Fruit fly (Drosophila melanogaster) whole organism, embryonic: ENCODE data around the gene CG13248.

Experiments used
- Atf6 ChIP-seq: fragments of 200-800 bp; sonication (Bioruptor generic); IDR thresholded peaks from 2 replicates; pipeline ENCODE4 v1.3.6; 2022; ENCODE audit warnings: missing biosample characterization, missing genetic modification characterization
- CG10431 ChIP-seq: fragments of 200-800 bp; sonication (Bioruptor generic); optimal IDR thresholded peaks from 3 replicates; lab custom pipeline; 2018; ENCODE audit warnings: missing biosample characterization, mild to moderate bottlenecking, missing genetic modification characterization
- CG11247 ChIP-seq: fragments of 200-800 bp; sonication (Bioruptor generic); IDR thresholded peaks from 2 replicates; pipeline ENCODE4 v1.3.6; 2022; ENCODE audit warnings: missing biosample characterization, missing genetic modification characterization
- CG11695 ChIP-seq: fragments of 200-800 bp; sonication (Bioruptor generic); IDR thresholded peaks from 3 replicates; pipeline ENCODE4 v1.3.6; 2022; ENCODE audit warnings: missing biosample characterization, missing genetic modification characterization
- CG12104 ChIP-seq: fragments of 200-800 bp; sonication (Bioruptor generic); optimal IDR thresholded peaks from 3 replicates; lab custom pipeline; 2016; ENCODE audit warnings: missing biosample characterization, missing genetic modification characterization
- CG12659 ChIP-seq: fragments of 200-800 bp; sonication (Bioruptor generic); optimal IDR thresholded peaks from 3 replicates; lab custom pipeline; 2017; ENCODE audit warnings: mild to moderate bottlenecking, missing biosample characterization, missing genetic modification reagents, missing genetic modification characterization
- CG14014 ChIP-seq: fragments of 200-800 bp; sonication (Bioruptor generic); IDR thresholded peaks from 2 replicates; pipeline ENCODE4 v1.3.6; 2022; ENCODE audit warnings: missing biosample characterization, missing genetic modification characterization
- CG16863 ChIP-seq: fragments of 200-800 bp; sonication (Bioruptor generic); optimal IDR thresholded peaks from 3 replicates; lab custom pipeline; 2016; ENCODE audit warnings: missing biosample characterization, missing genetic modification characterization
- CG17829 ChIP-seq: fragments of 200-800 bp; optimal IDR thresholded peaks from 2 replicates; lab custom pipeline; 2019; ENCODE audit warnings: missing biosample characterization, mild to moderate bottlenecking, missing genetic modification characterization, moderate library complexity
- CG18476 ChIP-seq: fragments of 200-800 bp; sonication (Bioruptor generic); optimal IDR thresholded peaks from 2 replicates; lab custom pipeline; 2016; ENCODE audit warnings: missing biosample characterization, mild to moderate bottlenecking, missing genetic modification characterization
- CG30403 ChIP-seq: fragments of 200-800 bp; sonication (Bioruptor generic); optimal IDR thresholded peaks from 3 replicates; lab custom pipeline; 2016; ENCODE audit warnings: missing biosample characterization, missing genetic modification characterization
- CG34224 ChIP-seq: fragments of 200-800 bp; sonication (Bioruptor generic); IDR thresholded peaks from 3 replicates; pipeline ENCODE4 v1.3.6; 2022; ENCODE audit warnings: missing biosample characterization, missing genetic modification characterization; ENCODE audit not compliant: partially characterized antibody
- CG3726 ChIP-seq: fragments of 200-800 bp; sonication (Bioruptor generic); IDR thresholded peaks from 3 replicates; pipeline ENCODE4, ENCODE4 v1.3.6; 2022; ENCODE audit warnings: missing biosample characterization, missing genetic modification characterization
- CG4282 ChIP-seq: fragments of 200-800 bp; sonication (Bioruptor generic); optimal IDR thresholded peaks from 2 replicates; lab custom pipeline; 2016; ENCODE audit warnings: missing biosample characterization, missing genetic modification characterization
- CG7372 ChIP-seq: fragments of 200-800 bp; sonication (Bioruptor generic); IDR thresholded peaks from 2 replicates; pipeline ENCODE4 v1.3.6; 2022; ENCODE audit warnings: missing biosample characterization, missing genetic modification characterization
- CG9876 ChIP-seq: fragments of 200-800 bp; sonication (Bioruptor generic); optimal IDR thresholded peaks from 2 replicates; lab custom pipeline; 2016; ENCODE audit warnings: missing biosample characterization, missing genetic modification characterization
- CG9932 ChIP-seq: fragments of 200-800 bp; sonication (Bioruptor generic); IDR thresholded peaks from 2 replicates; pipeline ENCODE4 v1.3.6; 2022; ENCODE audit warnings: missing biosample characterization, missing genetic modification characterization
- CrebB ChIP-seq: fragments of 200-800 bp; sonication (Bioruptor generic); optimal IDR thresholded peaks from 3 replicates; lab custom pipeline; 2018; ENCODE audit warnings: missing biosample characterization, mild to moderate bottlenecking, missing genetic modification characterization
- Dad ChIP-seq: fragments of 200-800 bp; sonication (Bioruptor generic); optimal IDR thresholded peaks from 3 replicates; lab custom pipeline; 2016; ENCODE audit warnings: missing biosample characterization, missing genetic modification characterization
- Dll ChIP-seq: fragments of 200-800 bp; sonication (Bioruptor generic); IDR thresholded peaks from 4 replicates; pipeline ENCODE4 v1.3.6; 2022; ENCODE audit warnings: missing biosample characterization, missing genetic modification characterization; ENCODE audit not compliant: partially characterized antibody
- Fer1 ChIP-seq: fragments of 200-800 bp; sonication (Bioruptor generic); optimal IDR thresholded peaks from 2 replicates; lab custom pipeline; 2017; ENCODE audit warnings: missing biosample characterization, mild to moderate bottlenecking, missing genetic modification characterization
- HLH54F ChIP-seq: fragments of 200-800 bp; sonication (Bioruptor generic); optimal IDR thresholded peaks from 3 replicates; lab custom pipeline; 2016; ENCODE audit warnings: missing biosample characterization, missing genetic modification characterization
- Lim3 ChIP-seq: fragments of 200-800 bp; sonication (Bioruptor generic); IDR thresholded peaks from 2 replicates; pipeline ENCODE4 v1.3.6; 2022; ENCODE audit warnings: missing biosample characterization, missing genetic modification characterization
- MTF-1 ChIP-seq: fragments of 200-800 bp; sonication (Bioruptor generic); optimal IDR thresholded peaks from 2 replicates; lab custom pipeline; 2018; ENCODE audit warnings: missing biosample characterization, mild to moderate bottlenecking, missing genetic modification characterization, borderline replicate concordance
- NK7.1 ChIP-seq: fragments of 200-800 bp; sonication (Bioruptor generic); optimal IDR thresholded peaks from 3 replicates; lab custom pipeline; 2016; ENCODE audit warnings: missing biosample characterization, missing genetic modification characterization
- Oaz ChIP-seq: fragments of 200-800 bp; sonication (Bioruptor generic); IDR thresholded peaks from 2 replicates; pipeline ENCODE4 v1.3.6; 2022; ENCODE audit warnings: missing biosample characterization, missing genetic modification characterization
- Sox100B ChIP-seq: fragments of 200-800 bp; sonication (Bioruptor generic); optimal IDR thresholded peaks from 3 replicates; lab custom pipeline; 2018; ENCODE audit warnings: missing biosample characterization, mild to moderate bottlenecking, missing genetic modification characterization
- Vsx1 ChIP-seq: fragments of 200-800 bp; sonication (Bioruptor generic); optimal IDR thresholded peaks from 2 replicates; lab custom pipeline; 2017; ENCODE audit warnings: missing biosample characterization, mild to moderate bottlenecking, missing genetic modification characterization, missing genetic modification reagents
- YL-1 ChIP-seq: fragments of 200-800 bp; sonication (Bioruptor generic); optimal IDR thresholded peaks from 3 replicates; lab custom pipeline; 2017; ENCODE audit warnings: missing biosample characterization, mild to moderate bottlenecking, missing genetic modification characterization
- abd-A ChIP-seq: fragments of 200-800 bp; sonication (Bioruptor generic); optimal IDR thresholded peaks from 3 replicates; lab custom pipeline; 2019; ENCODE audit warnings: missing biosample characterization, mild to moderate bottlenecking, missing genetic modification characterization, moderate library complexity
- chinmo ChIP-seq: fragments of 200-800 bp; sonication (Bioruptor generic); IDR thresholded peaks from 4 replicates; pipeline ENCODE4 v1.3.6; 2022; ENCODE audit warnings: missing biosample characterization, missing genetic modification characterization; ENCODE audit not compliant: partially characterized antibody
- crol ChIP-seq: fragments of 200-800 bp; sonication (Bioruptor generic); IDR thresholded peaks from 2 replicates; pipeline ENCODE4 v1.3.6; 2022; ENCODE audit warnings: missing biosample characterization, missing genetic modification characterization
- crp ChIP-seq, 2 experiments: fragments of 200-800 bp; sonication (Bioruptor generic); optimal IDR thresholded peaks; 2 replicates in 1 of 2; 3 replicates in 1 of 2; lab custom pipeline; 2017; ENCODE audit warnings: missing biosample characterization in 2 of 2, missing genetic modification characterization in 2 of 2, mild to moderate bottlenecking in 1 of 2, moderate library complexity in 1 of 2
- dati ChIP-seq: fragments of 200-800 bp; sonication (Bioruptor generic); IDR thresholded peaks from 2 replicates; pipeline ENCODE4 v1.3.6; 2022; ENCODE audit warnings: missing biosample characterization, missing genetic modification characterization
- dmrt11E ChIP-seq: fragments of 200-800 bp; sonication (Bioruptor generic); optimal IDR thresholded peaks from 3 replicates; lab custom pipeline; 2018; ENCODE audit warnings: missing biosample characterization, mild to moderate bottlenecking, missing genetic modification characterization, moderate library complexity
- esg ChIP-seq: fragments of 200-800 bp; sonication (Bioruptor generic); conservative IDR thresholded peaks from 2 replicates; pipeline ENCODE4 v1.3.6; 2022; ENCODE audit warnings: missing biosample characterization, missing genetic modification characterization
- eve ChIP-seq, 2 experiments: fragments of >200 bp; optimal IDR thresholded peaks; 2 replicates each; lab custom pipeline; 2017; ENCODE audit warnings: missing biosample characterization in 2 of 2, missing genetic modification characterization in 2 of 2
- ewg ChIP-seq: fragments of 200-800 bp; sonication (Bioruptor generic); optimal IDR thresholded peaks from 3 replicates; lab custom pipeline; 2017; ENCODE audit warnings: mild to moderate bottlenecking, missing biosample characterization, missing genetic modification reagents, missing genetic modification characterization
- kni ChIP-seq: fragments of 200-800 bp; sonication (Bioruptor generic); optimal IDR thresholded peaks from 3 replicates; lab custom pipeline; 2017; ENCODE audit warnings: mild to moderate bottlenecking, missing biosample characterization, missing genetic modification reagents, missing genetic modification characterization
- lola ChIP-seq, 3 experiments: fragments of >200 bp in 2 of 3; fragments of 200-800 bp in 1 of 3; sonication (Bioruptor generic) in 1 of 3; optimal IDR thresholded peaks; 2 replicates each; lab custom pipeline; 2017 to 2019; ENCODE audit warnings: missing biosample characterization in 3 of 3, missing genetic modification characterization in 3 of 3, mild to moderate bottlenecking in 1 of 3, moderate library complexity in 1 of 3
- nom ChIP-seq: fragments of 200-800 bp; sonication (Bioruptor generic); optimal IDR thresholded peaks from 2 replicates; lab custom pipeline; 2017; ENCODE audit warnings: missing biosample characterization, missing genetic modification characterization, mild to moderate bottlenecking, moderate library complexity, missing genetic modification reagents
- pho ChIP-seq: fragments of 200-800 bp; sonication (Bioruptor generic); optimal IDR thresholded peaks from 2 replicates; lab custom pipeline; 2016; ENCODE audit warnings: missing biosample characterization, missing genetic modification characterization
- pros ChIP-seq: fragments of 200-800 bp; sonication (Bioruptor generic); optimal IDR thresholded peaks from 3 replicates; lab custom pipeline; 2019; ENCODE audit warnings: missing biosample characterization, mild to moderate bottlenecking, missing genetic modification characterization, moderate library complexity
- ranshi ChIP-seq: fragments of 200-800 bp; sonication (Bioruptor generic); IDR thresholded peaks from 2 replicates; pipeline ENCODE4 v1.3.6; 2022; ENCODE audit warnings: missing biosample characterization, missing genetic modification characterization
- ro ChIP-seq: fragments of 200-800 bp; sonication (Bioruptor generic); IDR thresholded peaks from 2 replicates; pipeline ENCODE4 v1.3.6; 2022; ENCODE audit warnings: missing biosample characterization, missing genetic modification characterization
- salm ChIP-seq: fragments of 200-800 bp; sonication (Bioruptor generic); optimal IDR thresholded peaks from 2 replicates; lab custom pipeline; 2018; ENCODE audit warnings: missing biosample characterization, mild to moderate bottlenecking, missing genetic modification characterization
- schlank ChIP-seq: fragments of 200-800 bp; sonication (Bioruptor generic); optimal IDR thresholded peaks from 2 replicates; lab custom pipeline; 2018; ENCODE audit warnings: missing biosample characterization, mild to moderate bottlenecking, missing genetic modification characterization
- sna ChIP-seq: fragments of 200-800 bp; sonication (Bioruptor generic); IDR thresholded peaks from 2 replicates; pipeline ENCODE4 v1.3.6; 2022; ENCODE audit warnings: missing biosample characterization, missing genetic modification characterization; ENCODE audit not compliant: partially characterized antibody
- tin ChIP-seq: fragments of 200-800 bp; sonication (Bioruptor generic); optimal IDR thresholded peaks from 3 replicates; lab custom pipeline; 2016; ENCODE audit warnings: missing biosample characterization, missing genetic modification characterization
- trem ChIP-seq: fragments of 200-800 bp; optimal IDR thresholded peaks from 3 replicates; lab custom pipeline; 2019; ENCODE audit warnings: missing biosample characterization, mild to moderate bottlenecking, missing genetic modification characterization, moderate library complexity
- unc-4 ChIP-seq: fragments of 200-800 bp; sonication (Bioruptor generic); IDR thresholded peaks from 2 replicates; pipeline ENCODE4 v1.3.6; 2022; ENCODE audit warnings: missing biosample characterization, missing genetic modification characterization; ENCODE audit not compliant: partially characterized antibody

The CG13248 gene

DNA sequence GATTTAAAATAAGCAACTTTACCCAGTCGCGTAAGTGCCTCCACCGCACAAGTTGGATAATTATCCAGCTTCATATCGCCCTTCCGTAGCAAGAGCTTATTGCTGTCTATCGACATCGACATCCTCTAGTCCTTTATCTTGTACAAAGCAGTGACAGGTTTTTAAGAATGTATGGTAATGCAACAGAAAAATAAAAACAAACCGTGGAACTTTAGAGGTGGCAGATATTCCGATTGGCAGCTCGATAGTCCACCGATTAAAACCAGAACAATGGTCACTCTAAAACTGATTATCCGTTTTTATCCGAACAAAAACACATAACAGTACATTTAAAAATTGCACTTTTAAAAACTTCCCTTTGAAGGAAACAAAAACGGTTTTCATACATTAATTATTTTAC lies 17.1 kb upstream of the CG13248 start, which contains the start of gene CG5274 (continued):
- no peak for TF ChIP-seq abd-A (tag; lab: Kevin White, UChicago)
- no peak for TF ChIP-seq ro
- no peak for TF ChIP-seq lola (GFP tag; optimal IDR thresholded peaks at IDR 0.05; lab: Kevin White, UChicago)
- TF ChIP-seq NK7.1 (GFP tag; lab: Kevin White, UChicago): no peak
- no peak for TF ChIP-seq eve (GFP tag; optimal IDR thresholded peaks at IDR 0.05; lab: Kevin White, UChicago)
- TF ChIP-seq CG4282: no peak
- no peak for TF ChIP-seq kni (GFP tag; lab: Kevin White, UChicago)
- no peak for TF ChIP-seq Sox100B (GFP tag; lab: Kevin White, UChicago)
- no peak for TF ChIP-seq dati (GFP tag; lab: Robert Waterston, UW)
- TF ChIP-seq trem: peak; percentile 23
- TF ChIP-seq pho (GFP tag; lab: Kevin White, UChicago): no peak
- no peak for TF ChIP-seq Oaz
- TF ChIP-seq Dad: no peak
- no peak for TF ChIP-seq CG11247 (GFP tag; lab: Robert Waterston, UW)
- peak; percentile 62 for TF ChIP-seq CG34224 (GFP tag; lab: Robert Waterston, UW)
- no peak for TF ChIP-seq MTF-1 (GFP tag; lab: Kevin White, UChicago)
- TF ChIP-seq unc-4 (GFP tag; lab: Robert Waterston, UW): no peak; the same call in 1 of the 2 replicates
- TF ChIP-seq CG16863: no peak
- no peak for TF ChIP-seq nom
- no peak for TF ChIP-seq ewg (GFP tag; lab: Kevin White, UChicago)
- no peak for TF ChIP-seq CG11695 (GFP tag; lab: Robert Waterston, UW)
- TF ChIP-seq esg (GFP tag; lab: Robert Waterston, UW): no peak
- TF ChIP-seq salm: no peak
- no peak for TF ChIP-seq CG14014
- no peak for TF ChIP-seq HLH54F (GFP tag; lab: Kevin White, UChicago)
- peak; percentile 17 for TF ChIP-seq CG12659 (GFP tag; lab: Kevin White, UChicago)
- no peak for TF ChIP-seq CG9876 (GFP tag; lab: Kevin White, UChicago)
- no peak for TF ChIP-seq crol
- no peak for TF ChIP-seq CG9932 (GFP tag; lab: Robert Waterston, UW)
- TF ChIP-seq CG7372: no peak
- TF ChIP-seq crp (GFP tag; optimal IDR thresholded peaks at IDR 0.05; lab: Kevin White, UChicago): no peak
- TF ChIP-seq CG18476 (GFP tag; lab: Kevin White, UChicago): no peak
- 0 out of 4 replicates have a peak, but pooled peaks have one; percentile 41 for TF ChIP-seq chinmo (GFP tag; lab: Robert Waterston, UW)
- TF ChIP-seq Fer1 (GFP tag; lab: Kevin White, UChicago): no peak
- TF ChIP-seq CrebB: no peak
- no peak for TF ChIP-seq CG30403
- no peak for TF ChIP-seq CG10431 (GFP tag; lab: Kevin White, UChicago)
- no peak for TF ChIP-seq ranshi
- no peak for TF ChIP-seq Atf6 (GFP tag; lab: Robert Waterston, UW)
- TF ChIP-seq tin: no peak
- no peak for TF ChIP-seq pros (GFP tag; lab: Kevin White, UChicago)
- TF ChIP-seq CG3726 (GFP tag; lab: Robert Waterston, UW): no peak
- TF ChIP-seq Dll (GFP tag; lab: Robert Waterston, UW): 0 out of 4 replicates have a peak, but pooled peaks have one; percentile 37
- TF ChIP-seq Lim3 (GFP tag; lab: Robert Waterston, UW): no peak
- TF ChIP-seq YL-1: peak; percentile 40
- no peak for TF ChIP-seq Vsx1 (GFP tag; lab: Kevin White, UChicago)
- 0 out of 2 replicates have a peak, but pooled peaks have one; percentile 26 for TF ChIP-seq sna (GFP tag; lab: Robert Waterston, UW)
- TF ChIP-seq schlank: no peak
- no peak for TF ChIP-seq CG12104 (GFP tag; lab: Kevin White, UChicago)
- no peak for TF ChIP-seq CG17829
- TF ChIP-seq dmrt11E (tag; lab: Kevin White, UChicago): no peak
